Fruit fly (Drosophila melanogaster) Kc167 (cell line): ENCODE measurements around the gene Gdap1.

Experiments
- h ChIP-seq: fragments of >200 bp; optimal IDR thresholded peaks from 3 replicates; lab custom pipeline; 2018; ENCODE audit warnings: missing external identifiers
- insv ChIP-seq: fragments of >200 bp; optimal IDR thresholded peaks from 3 replicates; lab custom pipeline; 2018; ENCODE audit warnings: missing external identifiers

dm6 chr3L:5127609-5128008 lies 14.1 kb upstream of the Gdap1 start:
- TF ChIP-seq h (lab: Kevin White, UChicago): no peak
- TF ChIP-seq insv: no peak
